Worm (Caenorhabditis elegans): ENCODE results near the gene cnp-3.

DNA sequence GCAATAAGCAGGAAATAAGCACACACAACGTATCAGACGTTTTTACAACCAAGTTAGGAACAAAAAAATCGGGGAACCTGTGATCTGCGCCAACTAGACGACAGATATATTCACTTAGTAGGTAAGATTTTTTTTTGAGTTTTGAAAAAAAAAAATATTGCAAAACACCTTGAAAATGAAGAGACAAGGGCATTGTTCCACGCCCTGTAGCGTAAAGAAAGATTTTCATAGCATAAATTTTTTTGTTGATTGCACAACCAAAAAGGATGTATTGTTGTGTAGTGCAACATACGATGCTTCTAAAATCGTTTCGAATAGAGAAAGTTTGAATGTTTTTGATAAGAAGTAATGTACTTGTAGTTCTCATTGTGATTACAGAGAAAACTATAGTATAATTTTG, 42.2 kb upstream of the cnp-3 start:
- TF ChIP-seq him-1 (tag; optimal IDR thresholded peaks at IDR 0.05): no peak
- no peak for TF ChIP-seq dao-5 (tag; optimal IDR thresholded peaks at IDR 0.05)
- TF ChIP-seq W03F9.2 (tag; optimal IDR thresholded peaks at IDR 0.05): no peak
